Worm (Caenorhabditis elegans) whole organism, L1 larva: ENCODE measurements around the gene txdc-12.2.

Source experiments
- F16B12.6 ChIP-seq: fragments of 150-350 bp; optimal IDR thresholded peaks from 2 replicates; lab custom pipeline; 2014; ENCODE audit warnings: missing biosample characterization, missing genetic modification characterization
- aha-1 ChIP-seq: fragments of 150-350 bp; optimal IDR thresholded peaks from 2 replicates; lab custom pipeline; 2014; ENCODE audit warnings: missing biosample characterization, missing genetic modification characterization
- ama-1 ChIP-seq: fragments of 150-350 bp; optimal IDR thresholded peaks from 2 replicates; lab custom pipeline; 2014
- blmp-1 ChIP-seq: fragments of 150-350 bp; optimal IDR thresholded peaks from 2 replicates; lab custom pipeline; 2014; ENCODE audit warnings: missing biosample characterization, missing genetic modification characterization
- ceh-82 ChIP-seq, 3 experiments: fragments of 150-350 bp in 1 of 3; sonication (generic microtip) in 2 of 3; optimal IDR thresholded peaks; 2 replicates each; lab custom pipeline; 2014 to 2017; ENCODE audit warnings: missing biosample characterization in 3 of 3, missing genetic modification characterization in 3 of 3
- ceh-90 ChIP-seq: sonication (generic microtip); optimal IDR thresholded peaks from 2 replicates; lab custom pipeline; 2016; ENCODE audit warnings: missing genetic modification characterization, missing compliant biosample characterization
- efl-1 ChIP-seq, 4 experiments: fragments of 150-350 bp; optimal IDR thresholded peaks in 3 of 4; peaks in 1 of 4; 1 replicate in 1 of 4; 2 replicates in 3 of 4; lab custom pipeline; 2014; ENCODE audit warnings: missing biosample characterization in 2 of 4, missing genetic modification characterization in 2 of 4, missing genetic modification reagents in 2 of 4
- egl-13 ChIP-seq: sonication (generic microtip); optimal IDR thresholded peaks from 2 replicates; lab custom pipeline; 2016; ENCODE audit warnings: missing genotype, missing genetic modification reagents, missing genetic modification characterization, missing compliant biosample characterization
- elt-2 ChIP-seq: sonication (generic microtip); optimal IDR thresholded peaks from 2 replicates; lab custom pipeline; 2016; ENCODE audit warnings: missing genetic modification characterization, mild to moderate bottlenecking, inconsistent platforms, missing compliant biosample characterization, missing genetic modification reagents
- elt-3 ChIP-seq, 6 experiments: fragments of 150-350 bp in 1 of 6; sonication (generic microtip); optimal IDR thresholded peaks; 2 replicates each; lab custom pipeline; 2017 to 2018; ENCODE audit warnings: missing biosample characterization in 6 of 6, missing genetic modification characterization in 6 of 6, inconsistent platforms in 1 of 6
- fkh-10 ChIP-seq: sonication (generic microtip); optimal IDR thresholded peaks from 2 replicates; lab custom pipeline; 2017; ENCODE audit warnings: missing biosample characterization, missing genetic modification reagents, missing genetic modification characterization
- fkh-8 ChIP-seq: sonication (generic microtip); optimal IDR thresholded peaks from 2 replicates; lab custom pipeline; 2016; ENCODE audit warnings: mild to moderate bottlenecking, missing genetic modification characterization, missing compliant biosample characterization
- fos-1 ChIP-seq: fragments of 150-350 bp; optimal IDR thresholded peaks from 2 replicates; lab custom pipeline; 2014; ENCODE audit warnings: missing biosample characterization, missing genetic modification characterization
- grh-1 ChIP-seq: fragments of 200-800 bp; sonication (Bioruptor generic); IDR thresholded peaks from 2 replicates; pipeline ENCODE4 v1.3.6; 2022; ENCODE audit warnings: missing genetic modification reagents, missing genetic modification characterization, missing compliant biosample characterization
- hlh-17 ChIP-seq: fragments of 200-800 bp; sonication (Bioruptor generic); optimal IDR thresholded peaks from 2 replicates; lab custom pipeline; 2018; ENCODE audit warnings: missing genetic modification characterization, mild to moderate bottlenecking, missing compliant biosample characterization, moderate library complexity, borderline replicate concordance
- hlh-4 ChIP-seq: sonication (generic microtip); optimal IDR thresholded peaks from 2 replicates; lab custom pipeline; 2016; ENCODE audit warnings: mild to moderate bottlenecking, missing genetic modification characterization, missing compliant biosample characterization
- hpl-2 ChIP-seq: fragments of 150-350 bp; optimal IDR thresholded peaks from 2 replicates; lab custom pipeline; 2014; ENCODE audit warnings: missing biosample characterization, missing genetic modification reagents, missing genetic modification characterization
- isw-1 ChIP-seq: fragments of 200-800 bp; sonication (Bioruptor generic); IDR thresholded peaks from 2 replicates; pipeline ENCODE4 v1.3.6; 2022; ENCODE audit warnings: missing genetic modification characterization, missing compliant biosample characterization
- lin-13 ChIP-seq: fragments of 150-350 bp; optimal IDR thresholded peaks from 2 replicates; lab custom pipeline; 2014; ENCODE audit warnings: missing biosample characterization, missing genetic modification reagents, missing genetic modification characterization
- lin-14 ChIP-seq: fragments of 200-800 bp; sonication (Bioruptor generic); optimal IDR thresholded peaks from 2 replicates; lab custom pipeline; 2018; ENCODE audit warnings: mild to moderate bottlenecking, missing genetic modification characterization, moderate library complexity, missing compliant biosample characterization
- lin-35 ChIP-seq, 2 experiments: fragments of 150-350 bp; optimal IDR thresholded peaks; 2 replicates each; lab custom pipeline; 2014; ENCODE audit warnings: missing biosample characterization in 2 of 2, missing genetic modification characterization in 2 of 2, missing genetic modification reagents in 2 of 2
- lin-39 ChIP-seq: fragments of 150-350 bp; optimal IDR thresholded peaks from 2 replicates; lab custom pipeline; 2014; ENCODE audit warnings: missing biosample characterization, missing genetic modification reagents, missing genetic modification characterization
- lir-3 ChIP-seq: sonication (generic microtip); optimal IDR thresholded peaks from 2 replicates; lab custom pipeline; 2016; ENCODE audit warnings: mild to moderate bottlenecking, missing genetic modification characterization, moderate library complexity, missing compliant biosample characterization; ENCODE audit not compliant: poor library complexity
- mab-9 ChIP-seq: fragments of 200-800 bp; sonication (Bioruptor generic); IDR thresholded peaks from 2 replicates; pipeline ENCODE4 v1.3.6; 2022; ENCODE audit warnings: missing genetic modification reagents, missing genetic modification characterization, missing compliant biosample characterization
- mdl-1 ChIP-seq, 2 experiments: fragments of 150-350 bp; optimal IDR thresholded peaks; 2 replicates each; lab custom pipeline; 2014 to 2017; ENCODE audit warnings: missing biosample characterization in 2 of 2, missing genetic modification characterization in 2 of 2, inconsistent platforms in 1 of 2
- mef-2 ChIP-seq: fragments of 150-350 bp; optimal IDR thresholded peaks from 2 replicates; lab custom pipeline; 2014; ENCODE audit warnings: missing biosample characterization, missing genetic modification characterization
- mep-1 ChIP-seq: fragments of 150-350 bp; optimal IDR thresholded peaks from 2 replicates; lab custom pipeline; 2014; ENCODE audit warnings: missing biosample characterization, missing genetic modification characterization
- nhr-19 ChIP-seq: fragments of 200-800 bp; sonication (Bioruptor generic); conservative IDR thresholded peaks from 2 replicates; pipeline ENCODE4 v1.3.6; 2022; ENCODE audit warnings: missing genetic modification characterization, missing compliant biosample characterization
- nhr-20 ChIP-seq: sonication (generic microtip); optimal IDR thresholded peaks from 2 replicates; lab custom pipeline; 2016; ENCODE audit warnings: mild to moderate bottlenecking, missing genetic modification characterization, missing compliant biosample characterization
- nhr-237 ChIP-seq: fragments of 150-350 bp; optimal IDR thresholded peaks from 2 replicates; lab custom pipeline; 2014; ENCODE audit warnings: missing biosample characterization, missing genetic modification characterization
- nhr-47 ChIP-seq: sonication (generic microtip); optimal IDR thresholded peaks from 2 replicates; lab custom pipeline; 2016; ENCODE audit warnings: mild to moderate bottlenecking, missing genetic modification characterization, moderate library complexity, missing compliant biosample characterization
- nhr-84 ChIP-seq: sonication (generic microtip); optimal IDR thresholded peaks from 2 replicates; lab custom pipeline; 2017; ENCODE audit warnings: missing biosample characterization, missing genetic modification characterization
- nhr-85 ChIP-seq: sonication (generic microtip); peaks from one replicate; lab custom pipeline; 2016; ENCODE audit warnings: missing genetic modification characterization, inconsistent platforms, missing compliant biosample characterization
- nhr-90 ChIP-seq: sonication (generic microtip); optimal IDR thresholded peaks from 2 replicates; lab custom pipeline; 2016; ENCODE audit warnings: mild to moderate bottlenecking, missing genetic modification characterization, missing compliant biosample characterization; ENCODE audit not compliant: poor library complexity
- pax-3 ChIP-seq: fragments of 200-800 bp; sonication (Bioruptor generic); optimal IDR thresholded peaks from 2 replicates; lab custom pipeline; 2018; ENCODE audit warnings: mild to moderate bottlenecking, missing genetic modification characterization, moderate library complexity, missing compliant biosample characterization
- rnt-1 ChIP-seq: sonication (generic microtip); optimal IDR thresholded peaks from 2 replicates; lab custom pipeline; 2016; ENCODE audit warnings: mild to moderate bottlenecking, missing genetic modification characterization, moderate library complexity, missing compliant biosample characterization
- skn-1 ChIP-seq: fragments of 150-350 bp; optimal IDR thresholded peaks from 2 replicates; lab custom pipeline; 2014; ENCODE audit warnings: missing biosample characterization, missing genetic modification characterization
- snu-23 ChIP-seq: sonication (generic microtip); optimal IDR thresholded peaks from 2 replicates; lab custom pipeline; 2016; ENCODE audit warnings: missing genetic modification characterization, missing compliant biosample characterization
- sox-4 ChIP-seq: sonication (generic microtip); optimal IDR thresholded peaks from 2 replicates; lab custom pipeline; 2016; ENCODE audit warnings: missing genetic modification characterization, missing compliant biosample characterization
- swsn-7 ChIP-seq: sonication (generic microtip); optimal IDR thresholded peaks from 2 replicates; lab custom pipeline; 2016; ENCODE audit warnings: missing genetic modification characterization, missing compliant biosample characterization
- unc-30 ChIP-seq: sonication (generic microtip); optimal IDR thresholded peaks from 2 replicates; lab custom pipeline; 2017; ENCODE audit warnings: missing biosample characterization, missing genetic modification characterization
- unc-98 ChIP-seq: fragments of 200-800 bp; sonication (Bioruptor generic); IDR thresholded peaks from 2 replicates; pipeline ENCODE4 v1.3.6; 2022; ENCODE audit warnings: missing genetic modification characterization, missing compliant biosample characterization
- vab-15 ChIP-seq: sonication (generic microtip); optimal IDR thresholded peaks from 2 replicates; lab custom pipeline; 2017; ENCODE audit warnings: missing genotype, mild to moderate bottlenecking, missing genetic modification characterization, missing compliant biosample characterization
- ztf-11 ChIP-seq, 2 experiments: sonication (generic microtip); optimal IDR thresholded peaks; 2 replicates each; lab custom pipeline; 2016 to 2017; ENCODE audit warnings: missing genetic modification characterization in 2 of 2, missing biosample characterization in 1 of 2, missing compliant biosample characterization in 1 of 2

txdc-12.2 gene

DNA sequence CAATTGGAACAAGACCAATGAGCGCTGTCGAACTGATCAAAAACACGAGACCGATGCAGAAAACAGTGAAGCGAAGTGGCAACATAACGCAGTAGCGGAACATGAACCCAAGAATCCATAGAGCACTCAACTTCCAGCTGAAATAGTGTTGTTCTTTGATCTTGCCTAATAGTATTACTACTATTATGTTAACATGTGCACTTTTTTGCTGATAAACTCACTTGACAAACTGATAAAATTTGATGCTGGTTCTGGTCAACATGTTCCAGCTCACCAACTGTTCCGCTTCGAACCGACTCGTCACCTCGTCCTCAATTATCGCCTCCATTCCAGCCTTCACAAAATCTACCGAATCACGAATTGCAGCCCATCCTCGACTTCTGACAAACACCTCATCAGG lies 6.0 kb upstream of the txdc-12.2 start:
- peak; percentile 50 for TF ChIP-seq elt-2 (tag; lab: Kevin White, UChicago)
- no peak for TF ChIP-seq lin-39 (tag; lab: Kevin White, UChicago)
- TF ChIP-seq lin-35 (GFP tag; optimal IDR thresholded peaks at IDR 0.05; lab: Kevin White, UChicago), result peak in 1 of 2 experiments; percentile 35

DNA sequence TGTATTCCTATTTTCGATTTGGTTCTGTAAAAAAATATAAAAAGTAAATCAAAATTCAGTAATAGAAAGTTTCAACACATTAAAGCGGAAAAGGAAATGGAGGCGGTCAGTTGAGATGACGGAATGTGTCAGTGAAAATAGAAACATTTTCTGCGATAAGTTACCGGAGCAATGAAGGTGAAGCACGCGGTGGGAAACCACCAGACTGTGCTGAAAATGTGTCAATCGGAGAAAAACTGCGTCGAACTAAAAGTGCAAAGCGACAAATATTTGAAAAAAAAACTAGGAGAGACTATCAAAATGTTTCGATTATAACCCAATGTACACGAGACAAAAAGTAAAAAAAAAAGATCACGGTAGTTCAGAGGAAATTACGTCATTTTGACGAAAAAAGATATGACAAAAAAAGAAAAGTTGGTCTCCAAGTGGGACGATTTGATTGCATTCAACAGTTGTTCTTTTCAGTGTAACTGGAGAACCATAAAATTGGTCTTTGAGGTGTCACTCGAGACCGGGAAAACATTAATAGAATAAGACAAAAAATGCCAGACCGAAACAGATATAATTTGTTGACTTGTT lies 3.7 kb upstream of the txdc-12.2 start, which contains the start of gene acl-4:
Gene acl-4 (minus strand): TSS at position 27 of the 579 bp plus-strand sequence.
- TF ChIP-seq efl-1 (optimal IDR thresholded peaks at IDR 0.05; lab: Kevin White, UChicago) (no peak), efl-1 (GFP tag; optimal IDR thresholded peaks at IDR 0.05 in 1 of 2; lab: Kevin White, UChicago) (peak in 1 of 2 experiments; percentile 61), elt-2 (tag; lab: Kevin White, UChicago) (peak; percentile 19), snu-23 (GFP tag; lab: Kevin White, UChicago) (no peak), egl-13 (tag; lab: Kevin White, UChicago) (no peak), nhr-47 (tag; lab: Kevin White, UChicago) (no peak), rnt-1 (peak; percentile 25)

DNA sequence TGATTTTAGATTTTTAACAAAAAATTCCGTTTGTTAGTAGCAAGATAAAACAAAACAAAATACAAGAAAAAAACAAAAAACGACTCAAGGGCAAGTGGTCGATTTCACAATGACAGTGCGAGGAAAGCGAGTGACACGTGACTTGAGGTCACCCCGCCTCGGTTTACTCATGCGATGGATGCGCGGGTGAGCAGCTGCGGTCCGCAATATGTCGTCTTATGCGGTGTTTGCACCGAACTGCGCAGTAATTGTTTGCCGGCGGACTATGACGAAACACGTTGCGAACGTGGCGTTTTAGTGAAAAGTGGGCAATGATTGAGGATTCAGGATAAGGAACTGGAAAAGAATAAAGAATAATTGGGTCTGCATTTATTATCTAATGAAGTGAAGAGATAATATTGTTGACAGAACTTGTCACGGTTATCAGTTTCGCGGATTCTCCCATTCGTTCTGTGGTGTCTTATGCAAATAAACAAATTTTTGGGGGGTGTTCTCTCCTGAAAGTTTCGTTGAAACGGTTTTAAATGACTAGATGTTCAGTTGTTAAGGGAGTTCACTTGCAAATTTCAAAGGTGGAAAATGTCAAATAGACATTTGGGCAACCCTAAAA lies 2.8 kb upstream of the txdc-12.2 start:
- TF ChIP-seq nhr-84 (tag; lab: Kevin White, UChicago) (no peak), nhr-19 (GFP tag; lab: Robert Waterston, UW) (peak; percentile 87), elt-3 (tag; optimal IDR thresholded peaks at IDR 0.05; lab: Kevin White, UChicago) (peak in 1 of 6 experiments; percentile 50), swsn-7 (tag; lab: Kevin White, UChicago) (peak; percentile 83), hlh-17 (no peak), mep-1 (peak; percentile 91), F16B12.6 (tag; lab: Kevin White, UChicago) (peak; percentile 96), fos-1 (tag; lab: Kevin White, UChicago) (peak; percentile 33), skn-1 (tag; lab: Kevin White, UChicago) (peak; percentile 97), ztf-11 (tag; optimal IDR thresholded peaks at IDR 0.05; lab: Kevin White, UChicago) (peak in 1 of 2 experiments; percentile 49), ceh-90 (no peak), mab-9 (GFP tag; lab: Robert Waterston, UW) (0 out of 2 replicates have a peak, but pooled peaks have one; percentile 34), elt-2 (tag; lab: Kevin White, UChicago) (peak; percentile 44), vab-15 (tag; lab: Kevin White, UChicago) (peak; percentile 42), snu-23 (GFP tag; lab: Kevin White, UChicago) (peak; percentile 89), lir-3 (tag; lab: Kevin White, UChicago) (no peak), aha-1 (tag; lab: Kevin White, UChicago) (peak; percentile 5), sox-4 (tag; lab: Kevin White, UChicago) (peak; percentile 2), ceh-82 (tag; optimal IDR thresholded peaks at IDR 0.05; lab: Kevin White, UChicago) (peak; percentile 52 to 87 (median 64)), isw-1 (GFP tag; lab: Robert Waterston, UW) (peak; percentile 67), nhr-237 (tag; lab: Kevin White, UChicago) (no peak), fkh-8 (peak; percentile 63), nhr-85 (tag; lab: Kevin White, UChicago) (peak; percentile 96), rnt-1 (peak; percentile 93), efl-1 (optimal IDR thresholded peaks at IDR 0.05; lab: Kevin White, UChicago) (peak; percentile 58 to 70), efl-1 (GFP tag; optimal IDR thresholded peaks at IDR 0.05 in 1 of 2; lab: Kevin White, UChicago) (peak; percentile 65 to 93), nhr-90 (tag; lab: Kevin White, UChicago) (peak; percentile 83), hpl-2 (GFP tag; lab: Kevin White, UChicago) (no peak), mef-2 (tag; lab: Kevin White, UChicago) (peak; percentile 10), nhr-47 (tag; lab: Kevin White, UChicago) (peak; percentile 86), mdl-1 (tag; optimal IDR thresholded peaks at IDR 0.05; lab: Kevin White, UChicago) (peak; percentile 7 to 94), unc-98 (GFP tag; lab: Robert Waterston, UW) (0 out of 2 replicates have a peak, but pooled peaks have one; percentile 13), lin-13 (GFP tag; lab: Kevin White, UChicago) (peak; percentile 82), fkh-10 (GFP tag; lab: Kevin White, UChicago) (no peak), ama-1 (lab: Kevin White, UChicago) (no peak), hlh-4 (tag; lab: Kevin White, UChicago) (no peak), nhr-20 (tag; lab: Kevin White, UChicago) (peak; percentile 91), lin-14 (GFP tag; lab: Kevin White, UChicago) (peak; percentile 96), lin-39 (tag; lab: Kevin White, UChicago) (no peak), blmp-1 (tag; lab: Kevin White, UChicago) (peak; percentile 67), pax-3 (tag; lab: Kevin White, UChicago) (peak; percentile 43), grh-1 (GFP tag; lab: Robert Waterston, UW) (peak; percentile 77), unc-30 (tag; lab: Kevin White, UChicago) (no peak)
